Fruit fly (Drosophila melanogaster): ENCODE results near the gene CG32801.

CG32801 gene

DNA sequence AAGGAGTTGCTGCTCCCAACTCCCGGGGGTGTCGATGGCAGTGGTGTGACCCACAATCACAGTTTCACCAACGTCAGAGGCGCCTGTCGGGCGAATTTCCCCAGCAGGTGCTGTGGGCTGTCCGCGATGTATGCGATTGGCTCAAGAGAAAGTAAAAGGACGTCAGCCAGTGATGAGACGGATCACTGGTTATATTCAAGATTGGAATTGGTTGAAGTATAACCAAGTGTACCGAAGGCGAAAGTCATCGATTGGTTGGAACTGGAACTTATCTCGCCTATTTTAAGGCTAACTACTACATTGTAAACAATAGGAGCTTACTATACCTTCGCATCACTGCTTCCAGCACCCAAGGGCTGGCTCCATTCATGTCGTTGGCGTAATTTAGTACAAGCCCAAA lies at the start of gene CG32801:
Gene CG32801, minus strand, starts transcription at position 101 of the 400 bp plus-strand sequence.
- no peak for TF ChIP-seq CG17801 (GFP tag; optimal IDR thresholded peaks at IDR 0.05; ENCODE audit: partially characterized antibody)

DNA sequence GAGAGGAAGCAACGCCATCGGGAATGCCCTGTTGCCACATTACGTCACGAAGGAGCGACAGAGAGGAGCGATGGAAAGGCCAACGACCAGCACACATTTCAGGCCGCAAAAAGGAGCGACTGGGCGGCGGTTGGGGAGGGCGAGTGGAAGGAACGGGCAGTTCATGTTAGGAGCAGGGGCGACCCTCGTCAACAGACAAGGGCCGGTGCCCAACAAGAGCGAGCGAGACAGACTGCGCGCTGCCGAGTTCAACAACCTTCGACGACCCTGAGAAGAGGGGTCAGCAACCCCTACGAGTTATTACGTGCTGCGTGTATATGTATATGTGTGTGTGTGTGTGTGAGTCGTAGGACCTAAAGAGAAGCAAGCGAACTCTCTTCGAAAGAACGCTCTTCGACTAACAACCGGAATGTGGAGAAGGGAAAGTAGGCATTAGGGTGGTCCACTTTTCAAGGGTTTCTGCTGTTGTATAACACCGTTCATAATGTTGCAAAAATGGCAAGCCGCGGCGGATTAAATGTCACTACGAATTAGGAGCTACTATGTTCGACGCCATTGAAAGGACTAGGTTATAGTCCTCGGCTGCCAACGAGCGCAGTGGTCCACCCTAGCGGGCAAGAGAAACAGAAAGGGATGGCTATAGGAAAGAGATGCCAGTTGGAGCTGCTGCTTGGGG lies 48.6 kb upstream of the CG32801 start:
- peak; percentile 91 for TF ChIP-seq CG17801 (GFP tag; optimal IDR thresholded peaks at IDR 0.05; ENCODE audit: partially characterized antibody)

DNA sequence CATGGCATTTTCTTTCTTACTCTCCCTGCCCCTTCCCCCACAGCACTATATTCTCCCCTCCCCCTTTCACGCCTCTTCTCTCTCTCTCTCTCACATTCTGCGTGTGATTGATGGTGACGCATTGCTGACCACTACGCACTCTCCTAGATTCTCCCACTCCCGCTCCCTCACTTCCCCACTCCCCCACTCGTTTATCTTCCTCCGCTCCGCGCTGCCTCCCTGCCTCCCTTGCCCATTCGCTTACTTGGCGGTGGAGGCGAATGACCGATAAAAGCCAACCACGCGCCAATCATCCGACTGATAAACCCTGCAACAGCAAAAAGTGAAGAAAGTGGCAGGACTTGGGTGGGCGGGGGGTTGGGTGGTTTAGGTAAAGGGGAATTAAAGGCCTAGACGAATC lies 47.3 kb upstream of the CG32801 start:
- no peak for TF ChIP-seq CG17801 (GFP tag; optimal IDR thresholded peaks at IDR 0.05; ENCODE audit: partially characterized antibody)

DNA sequence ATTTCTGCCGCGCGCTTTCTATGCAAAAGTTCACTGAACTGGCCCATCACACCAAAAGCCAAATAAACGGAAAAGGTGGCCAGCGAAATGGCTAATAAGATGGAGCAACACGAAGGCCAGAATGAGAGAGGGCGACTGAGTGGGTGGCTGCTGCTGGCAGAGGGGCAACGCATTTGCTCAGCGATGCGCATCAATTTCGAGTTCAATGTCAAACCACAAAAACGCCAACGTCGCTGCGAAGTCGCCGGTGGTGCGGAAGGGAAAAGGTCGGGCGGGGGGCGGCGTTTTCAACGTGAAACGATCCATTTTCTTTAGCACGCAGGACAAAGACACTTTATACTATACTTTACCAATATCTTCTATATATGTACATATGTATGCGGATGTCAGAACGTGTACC lies 46.6 kb upstream of the CG32801 start:
- TF ChIP-seq CG17801 (GFP tag; optimal IDR thresholded peaks at IDR 0.05; ENCODE audit: partially characterized antibody), result no peak

DNA sequence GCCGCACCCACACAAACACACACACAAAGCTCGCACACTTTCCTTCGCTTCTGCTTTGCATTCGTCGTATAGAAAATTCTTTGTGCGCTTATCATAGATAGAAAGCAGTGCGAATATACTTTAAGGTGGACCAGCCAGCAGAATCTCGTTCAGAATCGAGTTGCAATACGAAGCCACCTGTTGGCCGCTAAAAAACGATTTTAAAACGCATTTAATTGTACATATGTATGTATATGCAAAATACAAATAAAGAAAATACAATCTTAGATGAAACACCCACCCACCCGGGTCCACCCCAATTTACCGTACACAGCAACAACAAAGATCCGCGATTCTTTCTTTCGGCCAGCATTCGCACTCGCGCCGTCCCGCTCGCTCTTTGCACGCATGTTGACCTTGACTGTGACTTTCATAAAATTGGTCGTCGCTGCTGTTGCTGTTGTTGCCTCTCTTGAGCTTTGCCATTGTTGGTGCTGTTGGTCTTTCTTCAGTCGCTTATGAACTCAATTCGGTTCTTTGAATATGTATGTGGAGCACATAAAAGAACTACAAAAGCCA lies 45.6 kb upstream of the CG32801 start:
- peak; percentile 94 for TF ChIP-seq CG17801 (GFP tag; optimal IDR thresholded peaks at IDR 0.05; ENCODE audit: partially characterized antibody)

DNA sequence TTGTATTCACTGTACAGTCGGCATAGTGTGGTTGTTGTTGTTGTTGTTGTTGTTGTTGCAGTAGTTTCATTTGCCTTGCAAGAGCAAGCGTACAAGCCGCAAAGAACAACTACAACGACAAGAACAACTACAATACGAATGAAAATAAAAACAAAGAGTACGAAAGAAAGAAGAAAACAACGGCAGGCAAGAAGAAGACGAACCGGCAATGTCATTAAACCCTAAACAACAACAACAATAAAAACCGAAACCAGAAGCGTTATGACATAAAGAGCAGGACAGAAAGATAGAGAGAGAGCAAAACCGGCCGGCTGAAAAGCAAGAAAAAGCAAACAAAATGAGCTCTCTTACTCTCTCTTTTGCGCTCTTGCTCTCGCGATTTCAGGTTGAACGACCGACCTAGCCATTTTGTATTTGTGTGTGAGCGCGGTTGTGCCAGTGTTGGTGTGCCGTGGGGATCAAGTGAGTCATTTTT lies 45.0 kb upstream of the CG32801 start:
- no peak for TF ChIP-seq CG17801 (GFP tag; optimal IDR thresholded peaks at IDR 0.05; ENCODE audit: partially characterized antibody)

DNA sequence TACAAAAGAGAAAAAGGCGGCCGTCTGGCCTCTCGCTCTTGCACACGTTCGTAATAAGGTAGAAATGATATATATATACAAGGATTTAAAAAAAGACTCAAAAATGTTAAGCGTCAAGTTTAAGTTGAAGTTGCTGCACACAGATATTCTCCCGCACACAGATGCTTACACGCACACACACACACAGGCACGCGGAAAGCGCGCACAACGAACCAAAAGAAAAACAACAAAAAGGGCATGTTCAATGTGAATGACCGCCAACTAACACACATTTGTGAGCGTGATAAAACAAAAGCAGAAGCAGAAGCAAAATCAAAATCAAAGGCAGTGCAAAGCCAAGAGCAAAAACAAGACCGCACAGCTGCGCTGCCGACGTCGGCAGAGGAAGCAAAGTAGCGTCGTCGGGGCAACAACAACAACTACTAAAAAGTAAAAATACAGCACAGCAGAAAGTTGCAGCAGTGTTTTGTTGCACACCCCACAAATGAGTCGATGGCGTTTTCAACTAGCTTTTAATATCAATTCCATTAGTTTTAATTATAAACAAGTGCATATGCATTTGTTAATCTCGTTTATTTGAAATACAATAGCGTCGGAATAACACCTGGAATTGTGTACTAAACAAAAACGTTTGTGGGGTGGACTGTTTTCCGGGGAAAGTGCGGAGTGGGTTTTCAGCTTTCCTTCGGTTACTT lies 44.3 kb upstream of the CG32801 start:
- peak; percentile 91 for TF ChIP-seq CG17801 (GFP tag; optimal IDR thresholded peaks at IDR 0.05; ENCODE audit: partially characterized antibody)

DNA sequence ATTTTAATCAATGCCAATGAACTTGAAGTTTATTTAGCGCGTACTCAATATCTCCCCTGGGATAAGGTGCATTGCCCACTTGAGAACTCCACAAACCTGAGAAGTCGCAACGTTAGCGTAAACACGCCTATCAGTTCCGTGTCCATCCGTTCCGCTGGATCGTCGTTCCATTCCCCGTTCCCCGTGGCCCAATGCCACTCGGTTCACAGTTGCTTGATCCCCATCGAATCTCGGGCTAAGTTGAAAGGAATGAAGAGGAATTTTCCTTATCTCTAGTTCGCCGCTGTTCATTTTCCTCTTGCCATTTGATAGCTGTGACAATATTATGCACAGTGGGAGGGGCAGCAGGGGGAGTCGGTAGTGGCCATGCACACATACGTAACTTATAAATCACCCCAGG lies 42.3 kb upstream of the CG32801 start:
- TF ChIP-seq CG17801 (GFP tag; optimal IDR thresholded peaks at IDR 0.05; ENCODE audit: partially characterized antibody), result no peak

DNA sequence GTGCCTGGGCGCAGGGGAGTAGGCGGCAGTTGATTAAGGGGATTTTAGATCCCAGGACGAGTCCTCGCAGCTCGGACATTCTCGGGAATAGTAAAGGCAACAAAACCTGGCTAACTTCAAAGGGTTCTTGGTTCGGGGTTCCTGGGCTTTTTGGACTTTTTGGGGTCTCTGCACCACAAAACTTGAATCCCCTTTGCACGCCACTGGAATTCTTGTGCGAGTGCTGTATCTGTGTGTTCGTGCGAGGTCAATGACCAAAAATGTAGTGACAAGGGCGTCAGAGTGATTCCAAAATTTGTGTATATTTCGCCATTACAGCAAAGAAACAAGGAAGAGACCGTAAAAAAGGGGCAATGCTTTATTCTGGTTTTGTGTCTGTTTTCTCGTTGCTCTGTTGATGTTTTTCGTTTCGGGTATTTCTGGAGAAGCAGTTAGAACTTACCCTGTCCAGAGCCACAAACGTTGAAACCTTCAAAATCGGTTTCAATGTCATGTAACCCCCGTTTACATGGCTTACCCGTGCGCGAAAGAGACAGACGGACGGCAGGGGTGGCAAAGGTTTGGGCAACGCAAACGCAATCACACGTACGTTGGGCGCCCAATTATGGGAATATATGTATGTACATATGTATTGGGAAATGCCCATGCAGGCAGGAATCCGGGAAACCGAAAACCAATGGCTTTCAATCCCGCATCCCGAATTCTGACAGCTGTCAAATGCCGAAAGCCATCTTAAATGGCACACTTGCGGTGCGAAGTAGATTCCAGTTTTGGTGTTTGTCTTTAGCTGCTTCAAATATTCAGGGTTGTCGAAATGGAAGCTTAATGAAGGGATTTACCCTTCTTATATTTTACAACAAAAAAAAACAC lies 41.5 kb upstream of the CG32801 start:
- TF ChIP-seq CG17801 (GFP tag; optimal IDR thresholded peaks at IDR 0.05; ENCODE audit: partially characterized antibody), result no peak

DNA sequence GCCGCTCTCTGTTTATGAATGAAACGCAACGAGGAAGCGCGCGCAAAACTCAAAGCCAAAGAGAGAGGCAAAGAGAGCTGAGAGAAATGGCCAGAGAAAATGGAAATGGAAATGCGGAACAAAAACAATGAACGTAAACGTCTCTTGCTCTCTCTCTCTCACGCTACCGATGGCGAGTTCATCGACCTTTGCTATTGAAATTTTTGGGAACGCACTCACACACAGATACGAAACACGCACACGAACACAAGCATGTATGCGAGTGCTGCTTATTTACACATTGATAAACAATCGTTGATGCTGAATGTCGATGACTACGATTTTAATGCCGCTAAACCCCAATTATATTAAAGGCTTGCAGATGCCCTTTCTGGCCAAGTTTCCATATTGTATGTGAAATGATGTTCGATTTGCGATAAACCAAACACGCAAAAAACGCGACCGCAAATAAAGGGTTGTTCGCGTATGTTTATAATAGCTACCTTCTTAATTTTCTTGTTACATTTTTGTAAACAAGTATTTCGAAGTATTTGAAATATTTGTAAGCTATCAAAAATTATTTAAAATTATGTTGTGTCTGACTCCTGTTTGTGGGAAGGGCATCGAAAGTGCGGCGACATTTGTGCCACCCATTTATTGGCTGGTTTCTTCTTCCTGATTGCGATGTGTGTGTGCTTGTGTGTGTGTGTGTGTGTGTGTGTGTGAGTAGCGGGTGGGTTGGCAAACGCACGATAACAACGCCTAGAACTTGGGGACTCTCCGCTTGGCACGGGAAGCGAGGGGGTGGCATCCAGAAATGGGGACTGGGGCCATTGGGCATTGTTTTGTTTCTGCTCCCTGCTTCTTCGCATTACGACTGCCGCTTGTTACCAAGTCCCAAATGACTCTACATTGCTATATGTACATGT lies 40.6 kb upstream of the CG32801 start:
- no peak for TF ChIP-seq CG17801 (GFP tag; optimal IDR thresholded peaks at IDR 0.05; ENCODE audit: partially characterized antibody)

DNA sequence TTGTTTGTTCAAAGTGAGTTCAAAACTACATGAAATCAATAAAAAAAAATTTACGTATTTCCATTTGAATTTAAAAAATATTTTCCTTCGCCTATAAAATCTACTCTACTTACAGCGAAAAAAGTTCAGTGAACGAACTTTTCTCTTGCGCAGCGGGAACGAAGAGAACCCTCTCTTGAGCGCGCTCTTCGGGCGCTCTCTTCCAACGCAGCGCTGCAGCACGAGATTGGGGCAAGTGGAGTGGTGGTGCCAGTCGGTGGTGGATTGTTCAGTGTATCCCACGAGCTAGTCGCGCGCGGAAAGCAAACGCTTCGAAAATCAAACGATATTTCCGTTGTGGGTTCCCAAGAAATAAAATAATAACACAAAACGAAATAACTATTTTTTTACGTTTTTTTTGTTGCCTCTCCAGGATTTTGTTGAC lies 38.7 kb upstream of the CG32801 start, which contains the start of gene Hr4:
Gene Hr4, plus strand, starts transcription at position 272 of the 424 bp plus-strand sequence.
- TF ChIP-seq CG17801 (GFP tag; optimal IDR thresholded peaks at IDR 0.05; ENCODE audit: partially characterized antibody), result no peak

DNA sequence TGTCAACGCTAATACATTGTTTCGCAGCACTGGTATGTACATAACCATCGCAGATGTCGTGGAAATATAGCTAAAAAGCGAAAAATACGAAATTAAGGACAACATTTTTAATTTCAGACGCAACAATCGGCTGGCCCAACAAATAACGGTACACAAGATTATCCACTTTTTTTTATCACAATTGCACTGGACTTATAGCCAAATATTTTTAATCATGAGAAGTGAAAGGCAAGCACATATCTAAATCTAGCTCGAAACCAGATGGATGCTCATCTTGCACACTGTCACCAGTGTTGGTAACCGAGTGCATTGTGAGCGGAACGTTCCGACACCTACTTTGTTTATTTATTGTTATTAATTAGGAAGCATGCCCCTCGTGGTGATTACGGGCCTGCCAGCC lies 37.0 kb upstream of the CG32801 start, which contains the start of the genes CG3857 and CG3587:
Gene CG3857, minus strand, starts transcription at position 21 of the 400 bp plus-strand sequence.
Gene CG3587, plus strand, starts transcription at position 288 of the 400 bp plus-strand sequence.
- TF ChIP-seq CG17801 (GFP tag; optimal IDR thresholded peaks at IDR 0.05; ENCODE audit: partially characterized antibody), result peak; percentile 57

DNA sequence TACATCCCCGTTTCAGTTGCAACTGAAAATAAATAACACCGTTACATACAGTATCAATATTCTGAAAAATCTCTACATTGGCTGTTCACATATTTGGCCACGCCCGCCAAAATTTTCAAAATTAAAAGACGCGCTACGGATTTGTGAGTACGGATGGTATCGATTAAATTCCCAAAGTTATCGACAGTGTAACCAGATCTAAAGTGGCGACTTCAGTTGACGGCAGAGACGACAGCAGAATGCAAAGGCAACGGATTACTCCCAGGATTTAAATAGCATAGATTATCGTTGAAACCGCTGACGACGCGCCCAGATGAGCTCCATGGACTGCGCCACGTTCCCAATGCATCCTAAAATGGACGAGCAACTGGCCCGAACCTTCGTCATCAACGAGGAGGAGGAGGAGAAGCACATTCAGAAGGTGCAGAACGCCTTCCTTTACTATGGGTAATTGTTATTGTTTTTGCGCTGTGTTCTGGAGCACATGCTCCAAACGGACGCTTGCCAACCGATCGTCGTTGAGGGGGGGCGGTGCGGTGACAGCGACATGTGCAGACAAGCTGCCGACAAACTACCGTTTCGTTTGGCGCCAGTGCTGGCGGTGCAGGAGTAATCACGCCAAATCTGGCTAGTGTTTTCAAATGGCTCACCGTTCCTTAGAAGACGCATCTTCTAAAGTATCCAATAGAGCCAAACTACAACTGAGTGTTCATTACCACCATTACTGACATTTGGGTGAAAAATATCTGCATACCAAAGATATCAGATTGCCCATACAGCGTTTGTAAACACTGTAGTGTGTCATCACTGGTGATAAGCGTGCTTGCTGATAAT lies 24.7 kb upstream of the CG32801 start, which contains the start of gene CG11596:
Gene CG11596, plus strand, starts transcription at position 211 of the 834 bp plus-strand sequence.
- peak; percentile 6 for TF ChIP-seq CG17801 (GFP tag; optimal IDR thresholded peaks at IDR 0.05; ENCODE audit: partially characterized antibody)
